Worm (Caenorhabditis elegans): ENCODE measurements around the gene mfsd-12.

DNA sequence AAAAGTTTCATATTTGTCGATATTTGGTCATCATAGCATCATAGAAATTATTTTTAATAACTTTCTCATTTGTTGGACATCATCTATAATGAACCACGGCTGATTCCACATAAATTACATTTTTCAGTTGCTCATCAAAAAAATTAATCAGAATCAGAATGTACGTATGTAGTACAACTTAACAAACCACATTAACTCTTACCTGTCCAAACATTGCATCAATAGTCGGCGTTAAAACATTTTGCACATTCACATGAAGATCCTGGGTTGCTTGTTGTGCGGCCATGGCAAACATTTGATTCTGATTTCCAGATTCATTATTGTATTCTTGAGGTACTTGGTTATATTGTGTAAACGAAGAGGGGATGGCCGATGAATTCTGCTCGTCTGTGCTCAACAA is 9.6 kb upstream of the mfsd-12 start:
- TF ChIP-seq pha-4 (tag; optimal IDR thresholded peaks at IDR 0.05) (no peak), ceh-18 (tag; optimal IDR thresholded peaks at IDR 0.05) (no peak), nhr-11 (tag; optimal IDR thresholded peaks at IDR 0.05) (no peak), C08G9.2 (tag; optimal IDR thresholded peaks at IDR 0.05) (no peak), pax-1 (tag; optimal IDR thresholded peaks at IDR 0.05) (no peak), hlh-13 (GFP tag; optimal IDR thresholded peaks at IDR 0.05) (no peak), tbx-2 (tag; optimal IDR thresholded peaks at IDR 0.05) (no peak), sox-2 (GFP tag; IDR thresholded peaks at IDR 0.05) (no peak), ceh-22 (tag; optimal IDR thresholded peaks at IDR 0.05) (no peak), ama-1 (optimal IDR thresholded peaks at IDR 0.05) (no peak)
